Worm (Caenorhabditis elegans): ENCODE data around the gene lst-4.

DNA sequence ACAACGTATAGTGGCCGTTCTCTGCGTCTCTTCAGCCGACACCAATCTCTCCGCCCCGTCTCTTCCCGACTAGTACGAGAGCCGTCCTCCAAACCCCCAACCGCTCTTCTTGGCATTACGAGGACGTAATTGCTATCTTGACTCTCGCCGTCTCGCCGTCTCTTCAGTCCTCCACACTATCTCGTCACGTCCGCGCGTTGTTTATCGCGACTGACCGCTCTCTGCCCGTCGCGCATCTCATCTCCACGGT is 36.2 kb downstream of the lst-4 start:
- TF ChIP-seq hmg-4 (GFP tag; optimal IDR thresholded peaks at IDR 0.05) (no peak), pes-1 (GFP tag; IDR thresholded peaks at IDR 0.05) (no peak), sea-1 (GFP tag; conservative IDR thresholded peaks at IDR 0.05) (no peak), F13C5.2 (tag; optimal IDR thresholded peaks at IDR 0.05) (no peak)
